Worm (Caenorhabditis elegans): ENCODE data around the gene K02F3.9.

DNA sequence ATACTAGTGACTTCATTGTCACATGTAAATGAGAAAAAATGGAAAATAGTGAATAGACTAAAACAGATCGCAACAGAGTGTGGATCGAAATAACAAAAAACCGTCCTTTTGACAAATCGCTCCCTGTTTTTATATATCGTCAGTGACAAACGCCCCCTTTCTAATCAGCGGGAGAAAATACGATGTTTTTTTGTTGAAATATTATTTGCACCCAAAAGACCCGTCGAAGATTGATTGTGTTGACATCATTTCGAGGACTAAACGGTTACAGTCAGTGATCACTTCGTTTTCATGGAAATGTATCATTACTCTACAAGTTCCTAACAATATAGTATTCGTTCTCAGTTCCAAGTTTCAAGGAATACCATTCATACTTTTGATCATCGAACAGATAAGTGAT, 1.7 kb downstream of the K02F3.9 start, which contains the start of gene dos-3:
- TF ChIP-seq blmp-1 (tag; optimal IDR thresholded peaks at IDR 0.05): no peak
- no peak for TF ChIP-seq ceh-8 (GFP tag; optimal IDR thresholded peaks at IDR 0.05)
- TF ChIP-seq jun-1 (tag; optimal IDR thresholded peaks at IDR 0.05): no peak
- no peak for TF ChIP-seq pqm-1 (tag; optimal IDR thresholded peaks at IDR 0.05)
- no peak for TF ChIP-seq tbx-2 (tag; optimal IDR thresholded peaks at IDR 0.05)
- TF ChIP-seq snpc-4 (tag; optimal IDR thresholded peaks at IDR 0.05): no peak
- TF ChIP-seq aly-2 (tag; optimal IDR thresholded peaks at IDR 0.05): no peak
- TF ChIP-seq lin-15B (tag; optimal IDR thresholded peaks at IDR 0.05): no peak
- no peak for TF ChIP-seq C34B4.2 (tag; optimal IDR thresholded peaks at IDR 0.05)
- no peak for TF ChIP-seq ces-1 (GFP tag; optimal IDR thresholded peaks at IDR 0.05)
- no peak for TF ChIP-seq nhr-11 (tag; optimal IDR thresholded peaks at IDR 0.05)
- TF ChIP-seq nhr-237 (tag; optimal IDR thresholded peaks at IDR 0.05): no peak
- TF ChIP-seq ceh-82 (tag; optimal IDR thresholded peaks at IDR 0.05): no peak
- TF ChIP-seq lsy-2 (tag; optimal IDR thresholded peaks at IDR 0.05): no peak
